Worm (Caenorhabditis elegans) whole organism, L1 larva: ENCODE data around the gene Y51H7C.1.

Source experiments
- F16B12.6 ChIP-seq: fragments of 150-350 bp; optimal IDR thresholded peaks from 2 replicates; lab custom pipeline; 2014; ENCODE audit warnings: missing biosample characterization, missing genetic modification characterization
- aha-1 ChIP-seq: fragments of 150-350 bp; optimal IDR thresholded peaks from 2 replicates; lab custom pipeline; 2014; ENCODE audit warnings: missing biosample characterization, missing genetic modification characterization
- blmp-1 ChIP-seq: fragments of 150-350 bp; optimal IDR thresholded peaks from 2 replicates; lab custom pipeline; 2014; ENCODE audit warnings: missing biosample characterization, missing genetic modification characterization
- ceh-63 ChIP-seq: fragments of 200-800 bp; sonication (Bioruptor generic); optimal IDR thresholded peaks from 2 replicates; lab custom pipeline; 2018; ENCODE audit warnings: mild to moderate bottlenecking, missing genetic modification characterization, missing compliant biosample characterization
- ceh-8 ChIP-seq: fragments of 200-800 bp; sonication (Bioruptor generic); optimal IDR thresholded peaks from 2 replicates; lab custom pipeline; 2018; ENCODE audit warnings: mild to moderate bottlenecking, missing genetic modification characterization, moderate library complexity, missing compliant biosample characterization
- dsc-1 ChIP-seq: sonication (generic microtip); optimal IDR thresholded peaks from 2 replicates; lab custom pipeline; 2016; ENCODE audit warnings: mild to moderate bottlenecking, missing genetic modification characterization, missing compliant biosample characterization
- elt-2 ChIP-seq: sonication (generic microtip); optimal IDR thresholded peaks from 2 replicates; lab custom pipeline; 2016; ENCODE audit warnings: missing genetic modification characterization, mild to moderate bottlenecking, inconsistent platforms, missing compliant biosample characterization, missing genetic modification reagents
- elt-3 ChIP-seq, 6 experiments: fragments of 150-350 bp in 1 of 6; sonication (generic microtip); optimal IDR thresholded peaks; 2 replicates each; lab custom pipeline; 2017 to 2018; ENCODE audit warnings: missing biosample characterization in 6 of 6, missing genetic modification characterization in 6 of 6, inconsistent platforms in 1 of 6
- ets-5 ChIP-seq: fragments of 200-800 bp; sonication (Bioruptor generic); IDR thresholded peaks from 2 replicates; pipeline ENCODE4 v1.3.6; 2022; ENCODE audit warnings: missing genetic modification characterization, missing compliant biosample characterization
- fkh-4 ChIP-seq: sonication (generic microtip); optimal IDR thresholded peaks from 2 replicates; lab custom pipeline; 2016; ENCODE audit warnings: missing compliant biosample characterization, missing genetic modification characterization, borderline replicate concordance
- fkh-8 ChIP-seq: sonication (generic microtip); optimal IDR thresholded peaks from 2 replicates; lab custom pipeline; 2016; ENCODE audit warnings: mild to moderate bottlenecking, missing genetic modification characterization, missing compliant biosample characterization
- grh-1 ChIP-seq: fragments of 200-800 bp; sonication (Bioruptor generic); IDR thresholded peaks from 2 replicates; pipeline ENCODE4 v1.3.6; 2022; ENCODE audit warnings: missing genetic modification reagents, missing genetic modification characterization, missing compliant biosample characterization
- irx-1 ChIP-seq: sonication (generic microtip); optimal IDR thresholded peaks from 2 replicates; lab custom pipeline; 2016; ENCODE audit warnings: missing genetic modification characterization, missing compliant biosample characterization
- isw-1 ChIP-seq: fragments of 200-800 bp; sonication (Bioruptor generic); IDR thresholded peaks from 2 replicates; pipeline ENCODE4 v1.3.6; 2022; ENCODE audit warnings: missing genetic modification characterization, missing compliant biosample characterization
- jun-1 ChIP-seq: fragments of 150-350 bp; optimal IDR thresholded peaks from 2 replicates; lab custom pipeline; 2014; ENCODE audit warnings: missing biosample characterization, missing genetic modification reagents, missing genetic modification characterization
- lin-14 ChIP-seq: fragments of 200-800 bp; sonication (Bioruptor generic); optimal IDR thresholded peaks from 2 replicates; lab custom pipeline; 2018; ENCODE audit warnings: mild to moderate bottlenecking, missing genetic modification characterization, moderate library complexity, missing compliant biosample characterization
- lin-15B ChIP-seq: fragments of 150-350 bp; sonication (generic microtip); optimal IDR thresholded peaks from 3 replicates; lab custom pipeline; 2014; ENCODE audit warnings: missing biosample characterization, missing genetic modification characterization
- lin-35 ChIP-seq, 2 experiments: fragments of 150-350 bp; optimal IDR thresholded peaks; 2 replicates each; lab custom pipeline; 2014; ENCODE audit warnings: missing biosample characterization in 2 of 2, missing genetic modification characterization in 2 of 2, missing genetic modification reagents in 2 of 2
- mab-9 ChIP-seq: fragments of 200-800 bp; sonication (Bioruptor generic); IDR thresholded peaks from 2 replicates; pipeline ENCODE4 v1.3.6; 2022; ENCODE audit warnings: missing genetic modification reagents, missing genetic modification characterization, missing compliant biosample characterization
- mdl-1 ChIP-seq, 2 experiments: fragments of 150-350 bp; optimal IDR thresholded peaks; 2 replicates each; lab custom pipeline; 2014 to 2017; ENCODE audit warnings: missing biosample characterization in 2 of 2, missing genetic modification characterization in 2 of 2, inconsistent platforms in 1 of 2
- mef-2 ChIP-seq: fragments of 150-350 bp; optimal IDR thresholded peaks from 2 replicates; lab custom pipeline; 2014; ENCODE audit warnings: missing biosample characterization, missing genetic modification characterization
- mep-1 ChIP-seq: fragments of 150-350 bp; optimal IDR thresholded peaks from 2 replicates; lab custom pipeline; 2014; ENCODE audit warnings: missing biosample characterization, missing genetic modification characterization
- nhr-11 ChIP-seq: fragments of 150-350 bp; optimal IDR thresholded peaks from 2 replicates; lab custom pipeline; 2014; ENCODE audit warnings: missing biosample characterization, missing genetic modification characterization
- nhr-19 ChIP-seq: fragments of 200-800 bp; sonication (Bioruptor generic); conservative IDR thresholded peaks from 2 replicates; pipeline ENCODE4 v1.3.6; 2022; ENCODE audit warnings: missing genetic modification characterization, missing compliant biosample characterization
- nhr-20 ChIP-seq: sonication (generic microtip); optimal IDR thresholded peaks from 2 replicates; lab custom pipeline; 2016; ENCODE audit warnings: mild to moderate bottlenecking, missing genetic modification characterization, missing compliant biosample characterization
- nhr-47 ChIP-seq: sonication (generic microtip); optimal IDR thresholded peaks from 2 replicates; lab custom pipeline; 2016; ENCODE audit warnings: mild to moderate bottlenecking, missing genetic modification characterization, moderate library complexity, missing compliant biosample characterization
- nhr-77 ChIP-seq: fragments of 150-350 bp; optimal IDR thresholded peaks from 2 replicates; lab custom pipeline; 2014; ENCODE audit warnings: missing biosample characterization, missing genetic modification characterization
- nhr-84 ChIP-seq: sonication (generic microtip); optimal IDR thresholded peaks from 2 replicates; lab custom pipeline; 2017; ENCODE audit warnings: missing biosample characterization, missing genetic modification characterization
- pqm-1 ChIP-seq: sonication (generic microtip); optimal IDR thresholded peaks from 3 replicates; lab custom pipeline; 2017; ENCODE audit warnings: missing biosample characterization, missing genetic modification characterization
- rnt-1 ChIP-seq: sonication (generic microtip); optimal IDR thresholded peaks from 2 replicates; lab custom pipeline; 2016; ENCODE audit warnings: mild to moderate bottlenecking, missing genetic modification characterization, moderate library complexity, missing compliant biosample characterization
- skn-1 ChIP-seq: fragments of 150-350 bp; optimal IDR thresholded peaks from 2 replicates; lab custom pipeline; 2014; ENCODE audit warnings: missing biosample characterization, missing genetic modification characterization
- snu-23 ChIP-seq: sonication (generic microtip); optimal IDR thresholded peaks from 2 replicates; lab custom pipeline; 2016; ENCODE audit warnings: missing genetic modification characterization, missing compliant biosample characterization
- sptf-1 ChIP-seq: fragments of 150-350 bp; optimal IDR thresholded peaks from 2 replicates; lab custom pipeline; 2014; ENCODE audit warnings: missing biosample characterization, missing genetic modification characterization
- sup-37 ChIP-seq: fragments of 200-800 bp; sonication (Bioruptor generic); optimal IDR thresholded peaks from 2 replicates; lab custom pipeline; 2018; ENCODE audit warnings: mild to moderate bottlenecking, missing genetic modification characterization, missing compliant biosample characterization
- swsn-7 ChIP-seq: sonication (generic microtip); optimal IDR thresholded peaks from 2 replicates; lab custom pipeline; 2016; ENCODE audit warnings: missing genetic modification characterization, missing compliant biosample characterization
- tbx-2 ChIP-seq: sonication (generic microtip); optimal IDR thresholded peaks from 2 replicates; lab custom pipeline; 2016; ENCODE audit warnings: missing genetic modification characterization, missing compliant biosample characterization
- tlp-1 ChIP-seq: fragments of 150-350 bp; optimal IDR thresholded peaks from 2 replicates; lab custom pipeline; 2014; ENCODE audit warnings: missing biosample characterization, missing genetic modification characterization
- unc-30 ChIP-seq: sonication (generic microtip); optimal IDR thresholded peaks from 2 replicates; lab custom pipeline; 2017; ENCODE audit warnings: missing biosample characterization, missing genetic modification characterization
- unc-62 ChIP-seq: fragments of 150-350 bp; optimal IDR thresholded peaks from 2 replicates; lab custom pipeline; 2014; ENCODE audit warnings: missing biosample characterization, missing genetic modification reagents, missing genetic modification characterization
- unc-98 ChIP-seq: fragments of 200-800 bp; sonication (Bioruptor generic); IDR thresholded peaks from 2 replicates; pipeline ENCODE4 v1.3.6; 2022; ENCODE audit warnings: missing genetic modification characterization, missing compliant biosample characterization
- zip-4 ChIP-seq: fragments of 200-800 bp; sonication (Bioruptor generic); optimal IDR thresholded peaks from 2 replicates; lab custom pipeline; 2018; ENCODE audit warnings: mild to moderate bottlenecking, missing genetic modification characterization, moderate library complexity, missing compliant biosample characterization
- ztf-4 ChIP-seq: fragments of 150-350 bp; optimal IDR thresholded peaks from 2 replicates; lab custom pipeline; 2014; ENCODE audit warnings: missing biosample characterization, missing genetic modification characterization

Gene Y51H7C.1

ce11 chrII:1501614-1502355, 34.3 kb downstream of the Y51H7C.1 start (continued):
- TF ChIP-seq unc-62 (GFP tag; lab: Kevin White, UChicago) (no peak), ceh-8 (GFP tag; lab: Kevin White, UChicago) (no peak), pqm-1 (tag; lab: Kevin White, UChicago) (no peak), nhr-11 (tag; lab: Kevin White, UChicago) (no peak), aha-1 (tag; lab: Kevin White, UChicago) (no peak), dsc-1 (tag; lab: Kevin White, UChicago) (peak; percentile 23), mef-2 (tag; lab: Kevin White, UChicago) (no peak), irx-1 (no peak), rnt-1 (tag; lab: Kevin White, UChicago) (peak; percentile 90), nhr-20 (tag; lab: Kevin White, UChicago) (peak; percentile 40), nhr-77 (tag; lab: Kevin White, UChicago) (no peak), nhr-84 (tag; lab: Kevin White, UChicago) (no peak), elt-2 (tag; lab: Kevin White, UChicago) (no peak), fkh-8 (tag; lab: Kevin White, UChicago) (peak; percentile 50), snu-23 (GFP tag; lab: Kevin White, UChicago) (peak; percentile 58), tbx-2 (peak; percentile 30), ets-5 (GFP tag; lab: Robert Waterston, UW) (no peak), unc-30 (tag; lab: Kevin White, UChicago) (no peak), fkh-4 (tag; lab: Kevin White, UChicago) (no peak), sptf-1 (tag; lab: Kevin White, UChicago) (no peak), isw-1 (GFP tag; lab: Robert Waterston, UW) (no peak), mep-1 (tag; lab: Kevin White, UChicago) (peak; percentile 15), blmp-1 (no peak), nhr-19 (GFP tag; lab: Robert Waterston, UW) (peak; percentile 66), F16B12.6 (tag; lab: Kevin White, UChicago) (no peak), ceh-63 (no peak), zip-4 (peak; percentile 90), nhr-47 (no peak), mdl-1 (tag; optimal IDR thresholded peaks at IDR 0.05; lab: Kevin White, UChicago) (peak in 1 of 2 experiments; percentile 61), swsn-7 (tag; lab: Kevin White, UChicago) (peak; percentile 38), skn-1 (tag; lab: Kevin White, UChicago) (no peak), mab-9 (GFP tag; lab: Robert Waterston, UW) (no peak), lin-15B (tag; lab: Kevin White, UChicago) (no peak), jun-1 (tag; lab: Kevin White, UChicago) (no peak), grh-1 (GFP tag; lab: Robert Waterston, UW) (no peak), unc-98 (GFP tag; lab: Robert Waterston, UW) (0 out of 2 replicates have a peak, but pooled peaks have one; percentile 28), ztf-4 (tag; lab: Kevin White, UChicago) (peak; percentile 52)

- TF ChIP-seq sup-37 (GFP tag; lab: Kevin White, UChicago) (no peak), lin-35 (GFP tag; optimal IDR thresholded peaks at IDR 0.05; lab: Kevin White, UChicago) (peak in 1 of 2 experiments; percentile 2), lin-14 (GFP tag; lab: Kevin White, UChicago) (peak; percentile 3), tlp-1 (peak; percentile 13), elt-2 (tag; lab: Kevin White, UChicago) (peak; percentile 76), elt-3 (tag; optimal IDR thresholded peaks at IDR 0.05; lab: Kevin White, UChicago) (peak in 5 of 6 experiments; percentile 10 to 87 (median 33))
Observed at ce11 chrII:1503663-1504062, 36.1 kb downstream of the Y51H7C.1 start.
